Worm (Caenorhabditis elegans): ENCODE results near the gene F10C1.8.
A peak's percentile ranks its signal among the peaks of the same experiment; 100 is the strongest.

Gene F10C1.8

ce11 chrII:5736599-5736998, 17.7 kb upstream of the F10C1.8 start:
- TF ChIP-seq madf-3 (GFP tag; IDR thresholded peaks at IDR 0.05) = no peak
- TF ChIP-seq chd-7 (tag; optimal IDR thresholded peaks at IDR 0.05) = no peak
- TF ChIP-seq pbrm-1 (GFP tag; IDR thresholded peaks at IDR 0.05) = no peak
- no peak for TF ChIP-seq sea-2 (GFP tag; IDR thresholded peaks at IDR 0.05)
- TF ChIP-seq hmg-1.2 (GFP tag; IDR thresholded peaks at IDR 0.05) = no peak
- TF ChIP-seq F52B5.7 (tag; optimal IDR thresholded peaks at IDR 0.05) = no peak
- no peak for TF ChIP-seq ceh-27 (GFP tag; optimal IDR thresholded peaks at IDR 0.05)
- no peak for TF ChIP-seq C06A6.2 (GFP tag; conservative IDR thresholded peaks at IDR 0.05)
- no peak for TF ChIP-seq lin-54 (GFP tag; optimal IDR thresholded peaks at IDR 0.05)
- TF ChIP-seq rec-8 (tag; optimal IDR thresholded peaks at IDR 0.05) = no peak
- TF ChIP-seq ccch-3 (GFP tag; optimal IDR thresholded peaks at IDR 0.05) = no peak
- TF ChIP-seq repo-1 (tag; optimal IDR thresholded peaks at IDR 0.05) = no peak

ce11 chrII:5738795-5739194, 15.5 kb upstream of the F10C1.8 start, which contains the start of gene hlh-14:
Gene hlh-14 (minus strand): TSS chrII:5738895.
- TF ChIP-seq sea-2 (GFP tag; IDR thresholded peaks at IDR 0.05) (no peak), B0261.1 (tag; optimal IDR thresholded peaks at IDR 0.05) (no peak), attf-5 (GFP tag; optimal IDR thresholded peaks at IDR 0.05) (no peak)

DNA sequence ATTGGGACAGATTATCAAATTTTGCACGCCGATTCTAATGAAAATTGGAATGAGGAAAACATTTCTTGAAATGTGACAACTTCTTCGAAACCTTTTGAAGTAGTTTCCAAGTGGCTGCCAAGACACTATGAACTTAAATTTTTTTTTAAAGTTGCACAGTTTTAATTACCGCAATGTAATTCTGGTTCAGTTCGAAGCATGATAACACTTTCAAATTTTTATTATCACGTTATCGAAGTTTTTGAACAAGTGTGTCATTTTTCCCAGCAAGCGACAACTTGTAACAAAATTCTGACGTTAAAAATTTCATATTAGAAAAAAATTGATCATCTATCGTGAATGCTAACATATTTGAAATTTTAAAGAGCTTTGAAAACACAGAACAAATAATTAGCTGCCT, 11.5 kb upstream of the F10C1.8 start:
- no peak for TF ChIP-seq nfya-2 (GFP tag; IDR thresholded peaks at IDR 0.05)
- peak; percentile 32 for TF ChIP-seq nhr-80 (tag; optimal IDR thresholded peaks at IDR 0.05)

DNA sequence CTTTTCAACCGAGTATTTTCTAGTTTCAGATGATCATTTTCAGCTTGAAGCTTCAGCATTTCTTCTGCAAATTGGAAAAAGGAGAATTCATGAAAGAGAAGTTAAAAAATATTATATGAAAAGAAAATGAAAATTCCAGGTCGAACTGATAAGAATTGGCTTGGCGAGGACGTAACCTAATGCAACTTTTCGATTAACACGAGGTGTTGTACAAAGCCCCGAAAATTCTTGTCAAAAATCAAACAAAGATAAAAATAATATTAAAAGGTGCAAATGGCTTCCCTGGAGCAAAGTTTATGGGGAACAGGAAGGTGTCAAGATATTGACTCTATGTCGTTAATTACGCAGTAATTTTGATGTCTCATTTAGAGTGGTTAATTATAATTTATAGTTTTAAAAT, 9.9 kb upstream of the F10C1.8 start:
- TF ChIP-seq D2030.7 (GFP tag; IDR thresholded peaks at IDR 0.05) (no peak), T26A5.8 (tag; optimal IDR thresholded peaks at IDR 0.05) (no peak), xnd-1 (tag; optimal IDR thresholded peaks at IDR 0.05) (no peak), ceh-91 (GFP tag; IDR thresholded peaks at IDR 0.05) (no peak), nhr-120 (GFP tag; IDR thresholded peaks at IDR 0.05) (no peak), ekl-4 (GFP tag; IDR thresholded peaks at IDR 0.05) (no peak), sptf-2 (GFP tag; optimal IDR thresholded peaks at IDR 0.05) (no peak), nhr-80 (tag; optimal IDR thresholded peaks at IDR 0.05) (peak; percentile 67)

- no peak for TF ChIP-seq athp-1 (tag; optimal IDR thresholded peaks at IDR 0.05)
- TF ChIP-seq sptf-2 (GFP tag; optimal IDR thresholded peaks at IDR 0.05) = no peak
- TF ChIP-seq Y53F4B.3 (GFP tag; IDR thresholded peaks at IDR 0.05) = no peak
- no peak for TF ChIP-seq rcor-1 (GFP tag; IDR thresholded peaks at IDR 0.05)
- TF ChIP-seq F23B12.7 (tag; optimal IDR thresholded peaks at IDR 0.05; ENCODE audit: insufficient read depth) = no peak
- TF ChIP-seq ztf-22 (GFP tag; optimal IDR thresholded peaks at IDR 0.05) = no peak
- TF ChIP-seq B0019.2 (GFP tag; conservative IDR thresholded peaks at IDR 0.05) = no peak
- no peak for TF ChIP-seq ztf-3 (GFP tag; optimal IDR thresholded peaks at IDR 0.05)
- no peak for TF ChIP-seq lin-26 (GFP tag; IDR thresholded peaks at IDR 0.05)
- TF ChIP-seq attf-6 (GFP tag; IDR thresholded peaks at IDR 0.05) = no peak
- TF ChIP-seq ztf-18 (tag; optimal IDR thresholded peaks at IDR 0.05) = no peak
- no peak for TF ChIP-seq attf-3 (GFP tag; conservative IDR thresholded peaks at IDR 0.05)
- no peak for TF ChIP-seq lin-35 (GFP tag; optimal IDR thresholded peaks at IDR 0.05)
- TF ChIP-seq nhr-120 (GFP tag; IDR thresholded peaks at IDR 0.05) = no peak
- TF ChIP-seq D2030.7 (GFP tag; IDR thresholded peaks at IDR 0.05) = no peak
- no peak for TF ChIP-seq snpc-3.4 (tag; optimal IDR thresholded peaks at IDR 0.05)
- no peak for TF ChIP-seq hsf-1 (GFP tag; IDR thresholded peaks at IDR 0.05)
- TF ChIP-seq ceh-27 (GFP tag; optimal IDR thresholded peaks at IDR 0.05) = no peak
These were observed 9.2 kb upstream of the F10C1.8 start, which contains the start of gene F10C1.9 for ce11 chrII:5745088-5745487. Gene F10C1.9 (minus strand): TSS chrII:5745284.

Measured in whole organism, young adult.